Worm (Caenorhabditis elegans): Measurements from ENCODE around the gene egl-19.

The egl-19 gene

ce11 chrIV:7393700-7394099 is 11.7 kb upstream of the egl-19 start, which contains the start of gene pitr-1:
pitr-1 (plus strand) TSS chrIV:7394085.
- TF ChIP-seq ceh-8 (GFP tag; optimal IDR thresholded peaks at IDR 0.05), result no peak
- TF ChIP-seq efl-1 (optimal IDR thresholded peaks at IDR 0.05), result no peak
- TF ChIP-seq efl-1 (GFP tag; optimal IDR thresholded peaks at IDR 0.05 in 1 of 2), result peak in 1 of 2 experiments; percentile 44
- peak; percentile 6 for TF ChIP-seq nhr-90 (tag; optimal IDR thresholded peaks at IDR 0.05; ENCODE audit: poor library complexity)
- TF ChIP-seq elt-2 (tag; optimal IDR thresholded peaks at IDR 0.05), result peak; percentile 87
- TF ChIP-seq mdl-1 (tag; optimal IDR thresholded peaks at IDR 0.05), result no peak
- TF ChIP-seq nhr-11 (tag; optimal IDR thresholded peaks at IDR 0.05), result no peak
- no peak for TF ChIP-seq nhr-20 (tag; optimal IDR thresholded peaks at IDR 0.05)
- no peak for TF ChIP-seq ets-5 (GFP tag; IDR thresholded peaks at IDR 0.05)
- no peak for TF ChIP-seq mef-2 (tag; optimal IDR thresholded peaks at IDR 0.05)
- TF ChIP-seq snpc-4 (tag; optimal IDR thresholded peaks at IDR 0.05), result no peak
- TF ChIP-seq dpl-1 (GFP tag; optimal IDR thresholded peaks at IDR 0.05), result no peak
- no peak for TF ChIP-seq egl-27 (tag; optimal IDR thresholded peaks at IDR 0.05)
- no peak for TF ChIP-seq nhr-12 (tag; optimal IDR thresholded peaks at IDR 0.05)
- TF ChIP-seq nhr-71 (tag; optimal IDR thresholded peaks at IDR 0.05), result peak; percentile 43
- peak; percentile 9 for TF ChIP-seq lin-14 (GFP tag; optimal IDR thresholded peaks at IDR 0.05)
- TF ChIP-seq snu-23 (GFP tag; optimal IDR thresholded peaks at IDR 0.05), result no peak
- TF ChIP-seq aly-2 (tag; optimal IDR thresholded peaks at IDR 0.05), result no peak
- TF ChIP-seq nhr-76 (tag; optimal IDR thresholded peaks at IDR 0.05), result no peak
- TF ChIP-seq ztf-11 (tag; optimal IDR thresholded peaks at IDR 0.05), result no peak
- no peak for TF ChIP-seq mab-9 (GFP tag; IDR thresholded peaks at IDR 0.05)
- TF ChIP-seq Y116A8C.19 (tag; optimal IDR thresholded peaks at IDR 0.05; ENCODE audit: borderline replicate concordance), result no peak
- no peak for TF ChIP-seq nhr-237 (tag; optimal IDR thresholded peaks at IDR 0.05)
- TF ChIP-seq mep-1 (tag; optimal IDR thresholded peaks at IDR 0.05), result no peak
- TF ChIP-seq nhr-84 (tag; optimal IDR thresholded peaks at IDR 0.05), result no peak
- no peak for TF ChIP-seq isw-1 (GFP tag; IDR thresholded peaks at IDR 0.05)
- no peak for TF ChIP-seq hlh-4 (tag; optimal IDR thresholded peaks at IDR 0.05)
- TF ChIP-seq fkh-4 (tag; optimal IDR thresholded peaks at IDR 0.05; ENCODE audit: borderline replicate concordance), result no peak
- no peak for TF ChIP-seq nhr-19 (GFP tag; conservative IDR thresholded peaks at IDR 0.05)
- no peak for TF ChIP-seq lsy-2 (tag; optimal IDR thresholded peaks at IDR 0.05)
- no peak for TF ChIP-seq C04F5.9 (tag; optimal IDR thresholded peaks at IDR 0.05)
- TF ChIP-seq ceh-88 (GFP tag; IDR thresholded peaks at IDR 0.05), result no peak
- TF ChIP-seq pqm-1 (tag; optimal IDR thresholded peaks at IDR 0.05), result peak; percentile 54
- no peak for TF ChIP-seq dsc-1 (tag; optimal IDR thresholded peaks at IDR 0.05)
- peak in 1 of 2 experiments; percentile 33 for TF ChIP-seq lin-35 (GFP tag; optimal IDR thresholded peaks at IDR 0.05)
- no peak for TF ChIP-seq skn-1 (tag; optimal IDR thresholded peaks at IDR 0.05)
- TF ChIP-seq rnt-1 (tag; optimal IDR thresholded peaks at IDR 0.05), result peak; percentile 21
- TF ChIP-seq unc-86 (tag; optimal IDR thresholded peaks at IDR 0.05), result no peak
- TF ChIP-seq aha-1 (tag; optimal IDR thresholded peaks at IDR 0.05), result no peak

ce11 chrIV:7397507-7397906 is 7.9 kb upstream of the egl-19 start:
- no peak for TF ChIP-seq ets-5 (GFP tag; IDR thresholded peaks at IDR 0.05)
- peak; percentile 5 for TF ChIP-seq lin-14 (GFP tag; optimal IDR thresholded peaks at IDR 0.05)
- TF ChIP-seq ztf-11 (tag; optimal IDR thresholded peaks at IDR 0.05), result no peak
- no peak for TF ChIP-seq efl-1 (optimal IDR thresholded peaks at IDR 0.05)
- TF ChIP-seq efl-1 (GFP tag; optimal IDR thresholded peaks at IDR 0.05 in 1 of 2), result peak in 1 of 2 experiments; percentile 77
- TF ChIP-seq unc-62 (GFP tag; optimal IDR thresholded peaks at IDR 0.05), result no peak
- TF ChIP-seq ceh-82 (tag; optimal IDR thresholded peaks at IDR 0.05), result no peak
- TF ChIP-seq tbx-2 (tag; optimal IDR thresholded peaks at IDR 0.05), result peak; percentile 30
- no peak for TF ChIP-seq egl-13 (tag; optimal IDR thresholded peaks at IDR 0.05)

Data from whole organism, L1 larva.